Worm (Caenorhabditis elegans): ENCODE data around the gene clec-179.

Gene clec-179

ce11 chrIV:7182818-7183217 lies 1.7 kb downstream of the clec-179 start:
- no peak for TF ChIP-seq pes-1 (GFP tag; IDR thresholded peaks at IDR 0.05)
- TF ChIP-seq hmbx-1 (tag; optimal IDR thresholded peaks at IDR 0.05) = no peak
- TF ChIP-seq aly-1 (tag; optimal IDR thresholded peaks at IDR 0.05) = no peak
- TF ChIP-seq ama-1 (optimal IDR thresholded peaks at IDR 0.05) = no peak
- TF ChIP-seq ceh-36 (tag; optimal IDR thresholded peaks at IDR 0.05) = no peak
- TF ChIP-seq tra-4 (tag; optimal IDR thresholded peaks at IDR 0.05) = no peak
- no peak for TF ChIP-seq tbx-37 (GFP tag; conservative IDR thresholded peaks at IDR 0.05)
- TF ChIP-seq sea-1 (GFP tag; conservative IDR thresholded peaks at IDR 0.05) = no peak
- no peak for TF ChIP-seq ceh-13 (GFP tag; optimal IDR thresholded peaks at IDR 0.05)
- no peak for TF ChIP-seq scrt-1 (GFP tag; IDR thresholded peaks at IDR 0.05)
- TF ChIP-seq B0310.2 (tag; optimal IDR thresholded peaks at IDR 0.05) = no peak
- TF ChIP-seq flt-1 (GFP tag; IDR thresholded peaks at IDR 0.05) = no peak
- no peak for TF ChIP-seq hmg-4 (GFP tag; optimal IDR thresholded peaks at IDR 0.05)
- no peak for TF ChIP-seq ets-7 (tag; optimal IDR thresholded peaks at IDR 0.05)
- TF ChIP-seq tbx-11 (GFP tag; IDR thresholded peaks at IDR 0.05) = no peak
- no peak for TF ChIP-seq F13C5.2 (tag; optimal IDR thresholded peaks at IDR 0.05)
- TF ChIP-seq hnd-1 (tag; optimal IDR thresholded peaks at IDR 0.05) = no peak

- TF ChIP-seq sea-1 (GFP tag; conservative IDR thresholded peaks at IDR 0.05) (no peak), hmg-4 (GFP tag; optimal IDR thresholded peaks at IDR 0.05) (no peak), tra-4 (tag; optimal IDR thresholded peaks at IDR 0.05) (no peak), ama-1 (optimal IDR thresholded peaks at IDR 0.05) (no peak), tbx-37 (GFP tag; conservative IDR thresholded peaks at IDR 0.05) (no peak), flt-1 (GFP tag; IDR thresholded peaks at IDR 0.05) (no peak), B0310.2 (tag; optimal IDR thresholded peaks at IDR 0.05) (no peak), hmbx-1 (tag; optimal IDR thresholded peaks at IDR 0.05) (no peak), scrt-1 (GFP tag; IDR thresholded peaks at IDR 0.05) (no peak), hnd-1 (tag; optimal IDR thresholded peaks at IDR 0.05) (no peak), pes-1 (GFP tag; IDR thresholded peaks at IDR 0.05) (no peak)
Measured at ce11 chrIV:7180304-7180703, 4.2 kb downstream of the clec-179 start, which contains the start of gene cest-10. TSS of gene cest-10 (plus strand) at chrIV:7180557.

DNA sequence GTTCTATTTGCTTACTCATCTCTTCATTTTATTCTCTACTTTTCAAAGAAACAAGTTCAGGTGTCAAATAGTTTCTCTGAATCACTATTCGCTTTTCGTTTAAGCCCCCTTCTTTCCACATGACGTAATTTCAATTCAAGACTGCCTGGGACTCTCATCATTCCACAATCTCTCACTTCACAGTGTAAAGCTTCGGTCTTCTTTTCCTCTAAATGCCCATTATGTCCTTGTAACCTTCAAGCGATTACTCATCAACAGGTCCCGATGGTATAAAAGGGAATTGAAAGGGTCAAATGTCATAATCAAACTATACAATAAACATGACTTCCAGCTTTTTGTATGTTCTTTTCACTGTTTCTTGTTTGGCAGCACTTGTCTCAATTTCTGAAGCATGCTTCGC lies 5.6 kb downstream of the clec-179 start, which contains the start of gene C42D4.3:
TSS of gene C42D4.3 (plus strand) at position 298 of the 400 bp plus-strand sequence.
- no peak for TF ChIP-seq ama-1 (optimal IDR thresholded peaks at IDR 0.05)

DNA sequence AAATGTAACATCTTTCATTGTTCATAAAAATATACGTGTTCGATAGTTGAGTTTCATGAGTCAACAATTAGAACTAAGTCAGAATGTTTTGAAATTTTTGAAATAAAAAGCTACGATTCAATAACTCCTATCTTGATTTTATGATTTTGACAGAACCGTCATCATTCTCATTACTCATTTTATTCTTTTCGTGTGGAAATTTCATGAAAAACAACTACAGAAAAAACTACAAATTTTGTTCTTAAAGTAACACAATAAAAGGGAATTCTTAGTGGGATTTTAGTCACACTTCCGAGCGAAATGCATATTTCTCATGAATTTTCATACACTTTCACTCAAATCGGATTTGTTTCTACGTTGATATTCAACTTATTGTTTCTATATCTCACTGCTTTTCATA lies 7.6 kb downstream of the clec-179 start, which contains the start of gene str-44:
TSS of gene str-44 (plus strand) at position 301 of the 400 bp plus-strand sequence.
- TF ChIP-seq pes-1 (GFP tag; IDR thresholded peaks at IDR 0.05) (no peak), hnd-1 (tag; optimal IDR thresholded peaks at IDR 0.05) (no peak), hmg-4 (GFP tag; optimal IDR thresholded peaks at IDR 0.05) (no peak), F13C5.2 (tag; optimal IDR thresholded peaks at IDR 0.05) (no peak), B0310.2 (tag; optimal IDR thresholded peaks at IDR 0.05) (no peak), ama-1 (optimal IDR thresholded peaks at IDR 0.05) (no peak), tra-4 (tag; optimal IDR thresholded peaks at IDR 0.05) (no peak), hmbx-1 (tag; optimal IDR thresholded peaks at IDR 0.05) (no peak)

ce11 chrIV:7175346-7175745 lies 9.2 kb downstream of the clec-179 start, which contains the start of gene C42D4.19:
TSS of gene C42D4.19 (plus strand) at chrIV:7175646.
- TF ChIP-seq B0310.2 (tag; optimal IDR thresholded peaks at IDR 0.05) = no peak
- TF ChIP-seq ama-1 (optimal IDR thresholded peaks at IDR 0.05) = no peak
- TF ChIP-seq F13C5.2 (tag; optimal IDR thresholded peaks at IDR 0.05) = no peak
- TF ChIP-seq tra-4 (tag; optimal IDR thresholded peaks at IDR 0.05) = no peak
- no peak for TF ChIP-seq hnd-1 (tag; optimal IDR thresholded peaks at IDR 0.05)
- no peak for TF ChIP-seq scrt-1 (GFP tag; IDR thresholded peaks at IDR 0.05)
- TF ChIP-seq tbx-11 (GFP tag; IDR thresholded peaks at IDR 0.05) = no peak
- no peak for TF ChIP-seq tbx-37 (GFP tag; conservative IDR thresholded peaks at IDR 0.05)
- no peak for TF ChIP-seq pes-1 (GFP tag; IDR thresholded peaks at IDR 0.05)
- no peak for TF ChIP-seq ceh-36 (tag; optimal IDR thresholded peaks at IDR 0.05)
- TF ChIP-seq aly-1 (tag; optimal IDR thresholded peaks at IDR 0.05) = no peak
- TF ChIP-seq ceh-13 (GFP tag; optimal IDR thresholded peaks at IDR 0.05) = no peak
- TF ChIP-seq hmg-4 (GFP tag; optimal IDR thresholded peaks at IDR 0.05) = no peak
- TF ChIP-seq sea-1 (GFP tag; conservative IDR thresholded peaks at IDR 0.05) = no peak
- no peak for TF ChIP-seq ets-7 (tag; optimal IDR thresholded peaks at IDR 0.05)
- no peak for TF ChIP-seq flt-1 (GFP tag; IDR thresholded peaks at IDR 0.05)
- no peak for TF ChIP-seq hmbx-1 (tag; optimal IDR thresholded peaks at IDR 0.05)

- TF ChIP-seq B0310.2 (tag; optimal IDR thresholded peaks at IDR 0.05) = no peak
- no peak for TF ChIP-seq tbx-37 (GFP tag; conservative IDR thresholded peaks at IDR 0.05)
- no peak for TF ChIP-seq F13C5.2 (tag; optimal IDR thresholded peaks at IDR 0.05)
- TF ChIP-seq hmbx-1 (tag; optimal IDR thresholded peaks at IDR 0.05) = no peak
- no peak for TF ChIP-seq ceh-13 (GFP tag; optimal IDR thresholded peaks at IDR 0.05)
- TF ChIP-seq hnd-1 (tag; optimal IDR thresholded peaks at IDR 0.05) = no peak
- no peak for TF ChIP-seq ets-7 (tag; optimal IDR thresholded peaks at IDR 0.05)
- TF ChIP-seq flt-1 (GFP tag; IDR thresholded peaks at IDR 0.05) = no peak
- no peak for TF ChIP-seq hmg-4 (GFP tag; optimal IDR thresholded peaks at IDR 0.05)
- TF ChIP-seq sea-1 (GFP tag; conservative IDR thresholded peaks at IDR 0.05) = no peak
- no peak for TF ChIP-seq ceh-36 (tag; optimal IDR thresholded peaks at IDR 0.05)
Measured at ce11 chrIV:7173489-7173888, 11.0 kb downstream of the clec-179 start, which contains the start of gene str-1. TSS of gene str-1 (plus strand) at chrIV:7173789.

DNA sequence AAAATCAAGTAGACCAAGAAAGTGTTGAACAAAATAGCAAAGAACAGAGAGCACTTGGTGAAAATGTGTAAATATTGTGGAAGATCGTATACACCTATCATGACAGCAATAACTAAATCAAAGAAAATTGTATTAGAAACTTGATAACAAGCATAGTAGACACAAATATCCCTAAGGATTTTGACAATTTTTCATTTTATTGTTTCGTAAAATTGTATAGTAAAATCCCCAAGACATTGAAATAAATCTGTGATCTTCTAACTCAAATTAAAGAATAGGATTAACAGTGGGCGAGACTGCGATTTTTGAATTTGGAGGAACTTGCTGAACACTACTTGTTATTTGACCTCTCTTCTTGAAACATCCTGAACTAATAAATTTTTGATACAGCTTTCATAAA lies 13.3 kb downstream of the clec-179 start, which contains the start of gene str-220:
TSS of gene str-220 (minus strand) at position 101 of the 400 bp plus-strand sequence.
- TF ChIP-seq tbx-37 (GFP tag; conservative IDR thresholded peaks at IDR 0.05) = no peak
- TF ChIP-seq tbx-11 (GFP tag; IDR thresholded peaks at IDR 0.05) = no peak
- no peak for TF ChIP-seq F13C5.2 (tag; optimal IDR thresholded peaks at IDR 0.05)
- no peak for TF ChIP-seq tra-4 (tag; optimal IDR thresholded peaks at IDR 0.05)
- TF ChIP-seq hmg-4 (GFP tag; optimal IDR thresholded peaks at IDR 0.05) = no peak
- no peak for TF ChIP-seq hmbx-1 (tag; optimal IDR thresholded peaks at IDR 0.05)
- TF ChIP-seq hnd-1 (tag; optimal IDR thresholded peaks at IDR 0.05) = no peak
- no peak for TF ChIP-seq ets-7 (tag; optimal IDR thresholded peaks at IDR 0.05)
- TF ChIP-seq sea-1 (GFP tag; conservative IDR thresholded peaks at IDR 0.05) = no peak
- no peak for TF ChIP-seq ceh-13 (GFP tag; optimal IDR thresholded peaks at IDR 0.05)
- TF ChIP-seq flt-1 (GFP tag; IDR thresholded peaks at IDR 0.05) = no peak
- TF ChIP-seq ama-1 (optimal IDR thresholded peaks at IDR 0.05) = no peak
- no peak for TF ChIP-seq pes-1 (GFP tag; IDR thresholded peaks at IDR 0.05)
